Worm (Caenorhabditis elegans) whole organism, L2 larva: ENCODE results near the gene btb-6.

ENCODE experiments used
- fos-1 ChIP-seq: fragments of 150-350 bp; optimal IDR thresholded peaks from 2 replicates; lab custom pipeline; 2014; ENCODE audit warnings: missing biosample characterization, missing genetic modification characterization
- nhr-129 ChIP-seq: fragments of 150-350 bp; optimal IDR thresholded peaks from 2 replicates; lab custom pipeline; 2014; ENCODE audit warnings: missing biosample characterization, missing genetic modification characterization
- nhr-23 ChIP-seq: fragments of 150-350 bp; optimal IDR thresholded peaks from 2 replicates; lab custom pipeline; 2014; ENCODE audit warnings: missing biosample characterization, missing genetic modification reagents, missing genetic modification characterization
- ztf-11 ChIP-seq: sonication (generic microtip); optimal IDR thresholded peaks from 2 replicates; lab custom pipeline; 2017; ENCODE audit warnings: missing biosample characterization, missing genetic modification characterization
- ztf-4 ChIP-seq: fragments of 150-350 bp; optimal IDR thresholded peaks from 2 replicates; lab custom pipeline; 2014; ENCODE audit warnings: missing biosample characterization, missing genetic modification characterization

ce11 chrII:1750413-1750812 lies 35.3 kb downstream of the btb-6 start, which contains the start of the genes F36H5.13 and F36H5.8:
- no peak for TF ChIP-seq fos-1 (tag; lab: Kevin White, UChicago)
- TF ChIP-seq ztf-11 (tag; lab: Kevin White, UChicago) = no peak
- no peak for TF ChIP-seq ztf-4
- TF ChIP-seq nhr-23 (tag; lab: Kevin White, UChicago) = no peak
- no peak for TF ChIP-seq nhr-129
